Worm (Caenorhabditis elegans) whole organism, L3 larva: Measurements from ENCODE around the gene ari-2.

Experiments used
- R02D3.7 ChIP-seq: fragments of 150-350 bp; optimal IDR thresholded peaks from 2 replicates; lab custom pipeline; 2014; ENCODE audit warnings: missing biosample characterization, missing genetic modification characterization
- ZK546.5 ChIP-seq: sonication (generic microtip); optimal IDR thresholded peaks from 2 replicates; lab custom pipeline; 2017; ENCODE audit warnings: missing biosample characterization, missing genetic modification characterization
- aly-2 ChIP-seq: fragments of 150-350 bp; optimal IDR thresholded peaks from 2 replicates; lab custom pipeline; 2014; ENCODE audit warnings: missing biosample characterization, missing genetic modification characterization
- ama-1 ChIP-seq: fragments of 150-350 bp; optimal IDR thresholded peaks from 2 replicates; lab custom pipeline; 2018
- ceh-16 ChIP-seq: sonication (generic microtip); optimal IDR thresholded peaks from 2 replicates; lab custom pipeline; 2017; ENCODE audit warnings: missing biosample characterization, missing genetic modification characterization
- ceh-28 ChIP-seq: fragments of 150-350 bp; optimal IDR thresholded peaks from 2 replicates; lab custom pipeline; 2014; ENCODE audit warnings: missing biosample characterization, missing genetic modification reagents, missing genetic modification characterization
- ceh-82 ChIP-seq: fragments of 150-350 bp; optimal IDR thresholded peaks from 2 replicates; lab custom pipeline; 2014; ENCODE audit warnings: missing biosample characterization, missing genetic modification characterization
- ceh-9 ChIP-seq: sonication (generic microtip); optimal IDR thresholded peaks from 2 replicates; lab custom pipeline; 2018; ENCODE audit warnings: missing biosample characterization, missing genetic modification characterization
- daf-12 ChIP-seq: fragments of 150-350 bp; optimal IDR thresholded peaks from 2 replicates; lab custom pipeline; 2014; ENCODE audit warnings: missing biosample characterization, missing genetic modification reagents, missing genetic modification characterization
- egl-27 ChIP-seq: sonication (generic microtip); optimal IDR thresholded peaks from 4 replicates; lab custom pipeline; 2017; ENCODE audit warnings: missing biosample characterization, missing genetic modification reagents, missing genetic modification characterization
- egl-5 ChIP-seq: fragments of 150-350 bp; optimal IDR thresholded peaks from 2 replicates; lab custom pipeline; 2017; ENCODE audit warnings: missing biosample characterization, missing genetic modification reagents, missing genetic modification characterization, inconsistent platforms
- elt-1 ChIP-seq: fragments of 150-350 bp; optimal IDR thresholded peaks from 2 replicates; lab custom pipeline; 2014; ENCODE audit warnings: missing biosample characterization, missing genetic modification characterization
- elt-2 ChIP-seq: sonication (generic microtip); optimal IDR thresholded peaks from 2 replicates; lab custom pipeline; 2016; ENCODE audit warnings: missing genetic modification reagents, mild to moderate bottlenecking, missing genetic modification characterization, missing compliant biosample characterization
- elt-3 ChIP-seq, 3 experiments: fragments of 150-350 bp in 1 of 3; sonication (generic microtip) in 2 of 3; optimal IDR thresholded peaks; 2 replicates in 2 of 3; 4 replicates in 1 of 3; lab custom pipeline; 2014 to 2017; ENCODE audit warnings: missing biosample characterization in 3 of 3, missing genetic modification characterization in 3 of 3
- fkh-10 ChIP-seq: sonication (generic microtip); optimal IDR thresholded peaks from 2 replicates; lab custom pipeline; 2017; ENCODE audit warnings: missing biosample characterization, missing genetic modification reagents, missing genetic modification characterization
- fkh-2 ChIP-seq: fragments of 150-350 bp; optimal IDR thresholded peaks from 2 replicates; lab custom pipeline; 2014; ENCODE audit warnings: missing biosample characterization, missing genetic modification reagents, missing genetic modification characterization
- fos-1 ChIP-seq: fragments of 150-350 bp; optimal IDR thresholded peaks from 2 replicates; lab custom pipeline; 2014; ENCODE audit warnings: missing biosample characterization, missing genetic modification characterization
- hmg-11 ChIP-seq: sonication (generic microtip); optimal IDR thresholded peaks from 2 replicates; lab custom pipeline; 2016; ENCODE audit warnings: missing genetic modification characterization, missing compliant biosample characterization
- jun-1 ChIP-seq: fragments of 150-350 bp; optimal IDR thresholded peaks from 2 replicates; lab custom pipeline; 2014; ENCODE audit warnings: missing biosample characterization, missing genetic modification reagents, missing genetic modification characterization
- lin-15B ChIP-seq: fragments of 150-350 bp; optimal IDR thresholded peaks from 2 replicates; lab custom pipeline; 2014; ENCODE audit warnings: missing biosample characterization, missing genetic modification characterization
- lin-39 ChIP-seq: fragments of 150-350 bp; optimal IDR thresholded peaks from 2 replicates; lab custom pipeline; 2018; ENCODE audit warnings: missing biosample characterization, missing genetic modification reagents, missing genetic modification characterization
- lsy-12 ChIP-seq: sonication (generic microtip); optimal IDR thresholded peaks from 2 replicates; lab custom pipeline; 2016; ENCODE audit warnings: mild to moderate bottlenecking, missing genetic modification characterization, missing compliant biosample characterization
- mdl-1 ChIP-seq: fragments of 150-350 bp; optimal IDR thresholded peaks from 2 replicates; lab custom pipeline; 2014; ENCODE audit warnings: missing biosample characterization, missing genetic modification characterization
- mml-1 ChIP-seq: fragments of 150-350 bp; sonication (generic microtip); optimal IDR thresholded peaks from 3 replicates; lab custom pipeline; 2014; ENCODE audit warnings: missing biosample characterization, missing genetic modification characterization
- nfya-1 ChIP-seq: sonication (generic microtip); optimal IDR thresholded peaks from 2 replicates; lab custom pipeline; 2017; ENCODE audit warnings: missing genetic modification characterization, mild to moderate bottlenecking, missing compliant biosample characterization, antibody characterized with exemption, moderate library complexity; ENCODE audit not compliant: insufficient read depth
- nhr-23 ChIP-seq: fragments of 150-350 bp; optimal IDR thresholded peaks from 2 replicates; lab custom pipeline; 2014; ENCODE audit warnings: missing biosample characterization, missing genetic modification reagents, missing genetic modification characterization
- nhr-237 ChIP-seq: fragments of 150-350 bp; optimal IDR thresholded peaks from 2 replicates; lab custom pipeline; 2014; ENCODE audit warnings: missing biosample characterization, missing genetic modification characterization
- nhr-25 ChIP-seq: sonication (generic microtip); optimal IDR thresholded peaks from 2 replicates; lab custom pipeline; 2017; ENCODE audit warnings: missing biosample characterization, missing genetic modification characterization
- nhr-28 ChIP-seq: fragments of 150-350 bp; optimal IDR thresholded peaks from 2 replicates; lab custom pipeline; 2014; ENCODE audit warnings: missing biosample characterization, missing genetic modification characterization
- nhr-43 ChIP-seq: sonication (generic microtip); optimal IDR thresholded peaks from 2 replicates; lab custom pipeline; 2016; ENCODE audit warnings: mild to moderate bottlenecking, missing genetic modification characterization, missing compliant biosample characterization; ENCODE audit not compliant: poor library complexity, severe bottlenecking
- nhr-67 ChIP-seq: fragments of 150-350 bp; optimal IDR thresholded peaks from 2 replicates; lab custom pipeline; 2014; ENCODE audit warnings: missing biosample characterization, missing genetic modification characterization
- nhr-76 ChIP-seq: fragments of 150-350 bp; sonication (generic microtip); optimal IDR thresholded peaks from 5 replicates; lab custom pipeline; 2014; ENCODE audit warnings: missing biosample characterization, missing genetic modification characterization
- nhr-77 ChIP-seq: fragments of 150-350 bp; optimal IDR thresholded peaks from 2 replicates; lab custom pipeline; 2014; ENCODE audit warnings: missing biosample characterization, missing genetic modification characterization
- pha-4 ChIP-seq: fragments of 150-350 bp; optimal IDR thresholded peaks from 2 replicates; lab custom pipeline; 2014; ENCODE audit warnings: missing biosample characterization, missing genetic modification reagents, missing genetic modification characterization
- pqm-1 ChIP-seq: fragments of 150-350 bp; optimal IDR thresholded peaks from 2 replicates; lab custom pipeline; 2017; ENCODE audit warnings: missing biosample characterization, missing genetic modification characterization, inconsistent platforms
- skn-1 ChIP-seq: fragments of 150-350 bp; optimal IDR thresholded peaks from 2 replicates; lab custom pipeline; 2014; ENCODE audit warnings: missing biosample characterization, missing genetic modification characterization
- snpc-4 ChIP-seq: fragments of 150-350 bp; optimal IDR thresholded peaks from 2 replicates; lab custom pipeline; 2014; ENCODE audit warnings: missing biosample characterization, missing genetic modification characterization
- tbx-2 ChIP-seq: sonication (generic microtip); optimal IDR thresholded peaks from 2 replicates; lab custom pipeline; 2016; ENCODE audit warnings: mild to moderate bottlenecking, missing genetic modification characterization, missing compliant biosample characterization
- unc-39 ChIP-seq: sonication (generic microtip); optimal IDR thresholded peaks from 4 replicates; lab custom pipeline; 2017; ENCODE audit warnings: missing biosample characterization, missing genetic modification characterization
- unc-62 ChIP-seq: fragments of 150-350 bp; sonication (generic microtip); optimal IDR thresholded peaks from 4 replicates; lab custom pipeline; 2014; ENCODE audit warnings: missing biosample characterization, missing genetic modification reagents, missing genetic modification characterization
- zag-1 ChIP-seq: fragments of 150-350 bp; optimal IDR thresholded peaks from 2 replicates; lab custom pipeline; 2014; ENCODE audit warnings: missing biosample characterization, missing genetic modification characterization
- ztf-11 ChIP-seq: fragments of 150-350 bp; optimal IDR thresholded peaks from 2 replicates; lab custom pipeline; 2014; ENCODE audit warnings: missing biosample characterization, missing genetic modification characterization
- ztf-4 ChIP-seq: fragments of 150-350 bp; optimal IDR thresholded peaks from 2 replicates; lab custom pipeline; 2014; ENCODE audit warnings: missing biosample characterization, missing genetic modification characterization

ari-2 gene

ce11 chrIV:5605225-5605624, 54.3 kb downstream of the ari-2 start:
- TF ChIP-seq elt-3 (tag; optimal IDR thresholded peaks at IDR 0.05; lab: Kevin White, UChicago) (no peak), pha-4 (tag; lab: Kevin White, UChicago) (peak; percentile 23), ceh-9 (tag; lab: Kevin White, UChicago) (no peak), egl-27 (no peak), nhr-23 (tag; lab: Kevin White, UChicago) (peak; percentile 85), ama-1 (lab: Kevin White, UChicago) (peak; percentile 8)

- no peak for TF ChIP-seq ceh-82 (tag; lab: Kevin White, UChicago)
- TF ChIP-seq nhr-23 (tag; lab: Kevin White, UChicago) = peak; percentile 93
- TF ChIP-seq aly-2 = no peak
- peak; percentile 92 for TF ChIP-seq unc-62 (GFP tag; lab: Kevin White, UChicago)
- TF ChIP-seq nhr-76 = no peak
- TF ChIP-seq fkh-10 = no peak
- peak; percentile 96 for TF ChIP-seq egl-5 (tag; lab: Kevin White, UChicago)
- TF ChIP-seq daf-12 = peak; percentile 66
- peak; percentile 91 for TF ChIP-seq hmg-11 (tag; lab: Kevin White, UChicago)
- TF ChIP-seq lin-15B (tag; lab: Kevin White, UChicago) = peak; percentile 50
- peak; percentile 93 for TF ChIP-seq lin-39 (tag; lab: Kevin White, UChicago)
- TF ChIP-seq elt-2 = peak; percentile 24
- no peak for TF ChIP-seq unc-39 (tag; lab: Kevin White, UChicago)
- TF ChIP-seq fos-1 (tag; lab: Kevin White, UChicago) = no peak
- TF ChIP-seq jun-1 = peak; percentile 68
- no peak for TF ChIP-seq nhr-77 (tag; lab: Kevin White, UChicago)
- no peak for TF ChIP-seq ZK546.5 (tag; lab: Kevin White, UChicago)
- no peak for TF ChIP-seq nhr-67
- peak; percentile 71 for TF ChIP-seq nhr-43 (tag; lab: Kevin White, UChicago)
- peak; percentile 64 for TF ChIP-seq tbx-2 (tag; lab: Kevin White, UChicago)
- TF ChIP-seq pha-4 (tag; lab: Kevin White, UChicago) = peak; percentile 97
- no peak for TF ChIP-seq elt-3 (tag; optimal IDR thresholded peaks at IDR 0.05; lab: Kevin White, UChicago)
- peak; percentile 86 for TF ChIP-seq skn-1 (tag; lab: Kevin White, UChicago)
- peak; percentile 76 for TF ChIP-seq snpc-4 (tag; lab: Kevin White, UChicago)
- TF ChIP-seq mml-1 (tag; lab: Kevin White, UChicago) = no peak
- TF ChIP-seq ama-1 (lab: Kevin White, UChicago) = peak; percentile 39
- TF ChIP-seq ztf-4 = peak; percentile 25
- TF ChIP-seq lsy-12 = peak; percentile 74
- no peak for TF ChIP-seq elt-1 (tag; lab: Kevin White, UChicago)
- no peak for TF ChIP-seq ztf-11 (tag; lab: Kevin White, UChicago)
- peak; percentile 90 for TF ChIP-seq nfya-1 (tag; lab: Kevin White, UChicago)
- TF ChIP-seq nhr-28 (tag; lab: Kevin White, UChicago) = no peak
- peak; percentile 61 for TF ChIP-seq pqm-1 (tag; lab: Kevin White, UChicago)
- TF ChIP-seq ceh-16 = no peak
- TF ChIP-seq nhr-237 (tag; lab: Kevin White, UChicago) = no peak
- TF ChIP-seq zag-1 (tag; lab: Kevin White, UChicago) = no peak
- peak; percentile 39 for TF ChIP-seq nhr-25 (tag; lab: Kevin White, UChicago)
- peak; percentile 87 for TF ChIP-seq egl-27
- TF ChIP-seq mdl-1 (tag; lab: Kevin White, UChicago) = peak; percentile 80
- peak; percentile 30 for TF ChIP-seq fkh-2 (tag; lab: Kevin White, UChicago)
- no peak for TF ChIP-seq R02D3.7 (tag; lab: Kevin White, UChicago)
- peak; percentile 45 for TF ChIP-seq ceh-28 (tag; lab: Kevin White, UChicago)
Measured at ce11 chrIV:5607343-5607742, 56.4 kb downstream of the ari-2 start.
